Worm (Caenorhabditis elegans) whole organism, L3 larva: ENCODE measurements around the gene T06C10.3.

ENCODE experiments used
- R02D3.7 ChIP-seq: fragments of 150-350 bp; optimal IDR thresholded peaks from 2 replicates; lab custom pipeline; 2014; ENCODE audit warnings: missing biosample characterization, missing genetic modification characterization
- ZK546.5 ChIP-seq: sonication (generic microtip); optimal IDR thresholded peaks from 2 replicates; lab custom pipeline; 2017; ENCODE audit warnings: missing biosample characterization, missing genetic modification characterization
- aly-2 ChIP-seq: fragments of 150-350 bp; optimal IDR thresholded peaks from 2 replicates; lab custom pipeline; 2014; ENCODE audit warnings: missing biosample characterization, missing genetic modification characterization
- ama-1 ChIP-seq: fragments of 150-350 bp; optimal IDR thresholded peaks from 2 replicates; lab custom pipeline; 2018
- ceh-28 ChIP-seq: fragments of 150-350 bp; optimal IDR thresholded peaks from 2 replicates; lab custom pipeline; 2014; ENCODE audit warnings: missing biosample characterization, missing genetic modification reagents, missing genetic modification characterization
- ceh-82 ChIP-seq: fragments of 150-350 bp; optimal IDR thresholded peaks from 2 replicates; lab custom pipeline; 2014; ENCODE audit warnings: missing biosample characterization, missing genetic modification characterization
- ceh-9 ChIP-seq: sonication (generic microtip); optimal IDR thresholded peaks from 2 replicates; lab custom pipeline; 2018; ENCODE audit warnings: missing biosample characterization, missing genetic modification characterization
- egl-27 ChIP-seq: sonication (generic microtip); optimal IDR thresholded peaks from 4 replicates; lab custom pipeline; 2017; ENCODE audit warnings: missing biosample characterization, missing genetic modification reagents, missing genetic modification characterization
- egl-5 ChIP-seq: fragments of 150-350 bp; optimal IDR thresholded peaks from 2 replicates; lab custom pipeline; 2017; ENCODE audit warnings: missing biosample characterization, missing genetic modification reagents, missing genetic modification characterization, inconsistent platforms
- elt-1 ChIP-seq: fragments of 150-350 bp; optimal IDR thresholded peaks from 2 replicates; lab custom pipeline; 2014; ENCODE audit warnings: missing biosample characterization, missing genetic modification characterization
- elt-2 ChIP-seq: sonication (generic microtip); optimal IDR thresholded peaks from 2 replicates; lab custom pipeline; 2016; ENCODE audit warnings: missing genetic modification reagents, mild to moderate bottlenecking, missing genetic modification characterization, missing compliant biosample characterization
- elt-3 ChIP-seq, 3 experiments: fragments of 150-350 bp in 1 of 3; sonication (generic microtip) in 2 of 3; optimal IDR thresholded peaks; 2 replicates in 2 of 3; 4 replicates in 1 of 3; lab custom pipeline; 2014 to 2017; ENCODE audit warnings: missing biosample characterization in 3 of 3, missing genetic modification characterization in 3 of 3
- eor-1 ChIP-seq, 2 experiments: fragments of 150-350 bp; optimal IDR thresholded peaks; 2 replicates each; lab custom pipeline; 2014 to 2018; ENCODE audit warnings: missing biosample characterization in 2 of 2, missing genetic modification characterization in 2 of 2
- fkh-10 ChIP-seq: sonication (generic microtip); optimal IDR thresholded peaks from 2 replicates; lab custom pipeline; 2017; ENCODE audit warnings: missing biosample characterization, missing genetic modification reagents, missing genetic modification characterization
- fkh-2 ChIP-seq: fragments of 150-350 bp; optimal IDR thresholded peaks from 2 replicates; lab custom pipeline; 2014; ENCODE audit warnings: missing biosample characterization, missing genetic modification reagents, missing genetic modification characterization
- fos-1 ChIP-seq: fragments of 150-350 bp; optimal IDR thresholded peaks from 2 replicates; lab custom pipeline; 2014; ENCODE audit warnings: missing biosample characterization, missing genetic modification characterization
- hmg-11 ChIP-seq: sonication (generic microtip); optimal IDR thresholded peaks from 2 replicates; lab custom pipeline; 2016; ENCODE audit warnings: missing genetic modification characterization, missing compliant biosample characterization
- jun-1 ChIP-seq: fragments of 150-350 bp; optimal IDR thresholded peaks from 2 replicates; lab custom pipeline; 2014; ENCODE audit warnings: missing biosample characterization, missing genetic modification reagents, missing genetic modification characterization
- lin-15B ChIP-seq: fragments of 150-350 bp; optimal IDR thresholded peaks from 2 replicates; lab custom pipeline; 2014; ENCODE audit warnings: missing biosample characterization, missing genetic modification characterization
- lin-39 ChIP-seq: fragments of 150-350 bp; optimal IDR thresholded peaks from 2 replicates; lab custom pipeline; 2018; ENCODE audit warnings: missing biosample characterization, missing genetic modification reagents, missing genetic modification characterization
- lsy-12 ChIP-seq: sonication (generic microtip); optimal IDR thresholded peaks from 2 replicates; lab custom pipeline; 2016; ENCODE audit warnings: mild to moderate bottlenecking, missing genetic modification characterization, missing compliant biosample characterization
- mdl-1 ChIP-seq: fragments of 150-350 bp; optimal IDR thresholded peaks from 2 replicates; lab custom pipeline; 2014; ENCODE audit warnings: missing biosample characterization, missing genetic modification characterization
- mml-1 ChIP-seq: fragments of 150-350 bp; sonication (generic microtip); optimal IDR thresholded peaks from 3 replicates; lab custom pipeline; 2014; ENCODE audit warnings: missing biosample characterization, missing genetic modification characterization
- nfya-1 ChIP-seq: sonication (generic microtip); optimal IDR thresholded peaks from 2 replicates; lab custom pipeline; 2017; ENCODE audit warnings: missing genetic modification characterization, mild to moderate bottlenecking, missing compliant biosample characterization, antibody characterized with exemption, moderate library complexity; ENCODE audit not compliant: insufficient read depth
- nhr-11 ChIP-seq: fragments of 150-350 bp; optimal IDR thresholded peaks from 2 replicates; lab custom pipeline; 2014; ENCODE audit warnings: missing biosample characterization, missing genetic modification characterization
- nhr-12 ChIP-seq: fragments of 150-350 bp; optimal IDR thresholded peaks from 2 replicates; lab custom pipeline; 2014; ENCODE audit warnings: missing biosample characterization, missing genetic modification characterization
- nhr-23 ChIP-seq: fragments of 150-350 bp; optimal IDR thresholded peaks from 2 replicates; lab custom pipeline; 2014; ENCODE audit warnings: missing biosample characterization, missing genetic modification reagents, missing genetic modification characterization
- nhr-237 ChIP-seq: fragments of 150-350 bp; optimal IDR thresholded peaks from 2 replicates; lab custom pipeline; 2014; ENCODE audit warnings: missing biosample characterization, missing genetic modification characterization
- nhr-25 ChIP-seq: sonication (generic microtip); optimal IDR thresholded peaks from 2 replicates; lab custom pipeline; 2017; ENCODE audit warnings: missing biosample characterization, missing genetic modification characterization
- nhr-28 ChIP-seq: fragments of 150-350 bp; optimal IDR thresholded peaks from 2 replicates; lab custom pipeline; 2014; ENCODE audit warnings: missing biosample characterization, missing genetic modification characterization
- nhr-43 ChIP-seq: sonication (generic microtip); optimal IDR thresholded peaks from 2 replicates; lab custom pipeline; 2016; ENCODE audit warnings: mild to moderate bottlenecking, missing genetic modification characterization, missing compliant biosample characterization; ENCODE audit not compliant: poor library complexity, severe bottlenecking
- nhr-67 ChIP-seq: fragments of 150-350 bp; optimal IDR thresholded peaks from 2 replicates; lab custom pipeline; 2014; ENCODE audit warnings: missing biosample characterization, missing genetic modification characterization
- nhr-76 ChIP-seq: fragments of 150-350 bp; sonication (generic microtip); optimal IDR thresholded peaks from 5 replicates; lab custom pipeline; 2014; ENCODE audit warnings: missing biosample characterization, missing genetic modification characterization
- nhr-77 ChIP-seq: fragments of 150-350 bp; optimal IDR thresholded peaks from 2 replicates; lab custom pipeline; 2014; ENCODE audit warnings: missing biosample characterization, missing genetic modification characterization
- pha-4 ChIP-seq: fragments of 150-350 bp; optimal IDR thresholded peaks from 2 replicates; lab custom pipeline; 2014; ENCODE audit warnings: missing biosample characterization, missing genetic modification reagents, missing genetic modification characterization
- pqm-1 ChIP-seq: fragments of 150-350 bp; optimal IDR thresholded peaks from 2 replicates; lab custom pipeline; 2017; ENCODE audit warnings: missing biosample characterization, missing genetic modification characterization, inconsistent platforms
- sea-2 ChIP-seq: fragments of 150-350 bp; sonication (generic microtip); optimal IDR thresholded peaks from 4 replicates; lab custom pipeline; 2014; ENCODE audit warnings: missing biosample characterization, missing genetic modification reagents, missing genetic modification characterization
- skn-1 ChIP-seq: fragments of 150-350 bp; optimal IDR thresholded peaks from 2 replicates; lab custom pipeline; 2014; ENCODE audit warnings: missing biosample characterization, missing genetic modification characterization
- snpc-4 ChIP-seq: fragments of 150-350 bp; optimal IDR thresholded peaks from 2 replicates; lab custom pipeline; 2014; ENCODE audit warnings: missing biosample characterization, missing genetic modification characterization
- tbx-2 ChIP-seq: sonication (generic microtip); optimal IDR thresholded peaks from 2 replicates; lab custom pipeline; 2016; ENCODE audit warnings: mild to moderate bottlenecking, missing genetic modification characterization, missing compliant biosample characterization
- unc-39 ChIP-seq: sonication (generic microtip); optimal IDR thresholded peaks from 4 replicates; lab custom pipeline; 2017; ENCODE audit warnings: missing biosample characterization, missing genetic modification characterization
- zag-1 ChIP-seq: fragments of 150-350 bp; optimal IDR thresholded peaks from 2 replicates; lab custom pipeline; 2014; ENCODE audit warnings: missing biosample characterization, missing genetic modification characterization
- ztf-11 ChIP-seq: fragments of 150-350 bp; optimal IDR thresholded peaks from 2 replicates; lab custom pipeline; 2014; ENCODE audit warnings: missing biosample characterization, missing genetic modification characterization

T06C10.3 gene

DNA sequence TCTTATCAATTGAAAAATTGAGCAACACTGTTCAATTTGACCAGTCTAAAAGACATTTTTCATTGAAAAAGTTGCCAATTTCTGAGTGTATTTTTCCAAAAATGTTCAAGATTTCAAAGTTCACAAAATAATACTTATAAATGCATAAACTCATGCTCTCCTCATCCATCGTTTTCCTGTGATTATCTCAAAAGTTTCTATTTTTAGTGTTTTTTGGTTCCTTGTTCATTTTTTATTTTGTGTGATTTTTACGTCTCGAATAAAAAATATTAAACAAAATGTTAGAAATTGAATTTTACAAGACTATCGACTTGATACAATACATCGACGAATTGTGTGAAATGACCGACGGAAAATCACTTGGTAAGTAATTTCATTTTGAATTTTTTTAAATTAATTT is 11.2 kb downstream of the T06C10.3 start, which contains the start of gene atic-1:
Gene atic-1, plus strand, starts transcription at position 301 of the 400 bp plus-strand sequence.
- TF ChIP-seq elt-1 (no peak), nhr-25 (no peak), zag-1 (tag; lab: Kevin White, UChicago) (no peak), lin-15B (no peak), ztf-11 (tag; lab: Kevin White, UChicago) (no peak)
- TF ChIP-seq, all 47 proteins: peak for 0

DNA sequence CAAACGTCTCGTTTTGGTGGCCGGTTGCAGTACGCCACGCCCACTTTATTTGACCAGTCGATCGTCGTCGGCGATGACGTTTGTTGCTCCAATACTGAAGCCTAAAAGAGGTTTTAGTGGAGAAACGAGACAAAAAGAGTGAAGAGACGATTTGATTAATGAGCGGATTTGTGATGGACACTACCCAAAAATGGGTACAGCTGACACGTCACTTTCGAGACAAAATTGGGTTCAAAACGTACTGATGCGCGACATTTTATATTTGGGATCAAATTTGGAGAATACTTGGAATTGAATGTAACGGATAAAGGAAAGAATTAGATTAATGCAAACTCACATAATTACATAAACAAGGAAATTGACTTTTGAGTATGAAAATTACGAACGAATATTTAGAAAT is 26.9 kb downstream of the T06C10.3 start, which contains the start of gene ilys-4:
Gene ilys-4, minus strand, starts transcription at position 101 of the 400 bp plus-strand sequence.
- no peak for TF ChIP-seq lin-15B
- TF ChIP-seq lin-39 (tag; lab: Kevin White, UChicago), result peak; percentile 62
- TF ChIP-seq, all 47 proteins: peak for 1

DNA sequence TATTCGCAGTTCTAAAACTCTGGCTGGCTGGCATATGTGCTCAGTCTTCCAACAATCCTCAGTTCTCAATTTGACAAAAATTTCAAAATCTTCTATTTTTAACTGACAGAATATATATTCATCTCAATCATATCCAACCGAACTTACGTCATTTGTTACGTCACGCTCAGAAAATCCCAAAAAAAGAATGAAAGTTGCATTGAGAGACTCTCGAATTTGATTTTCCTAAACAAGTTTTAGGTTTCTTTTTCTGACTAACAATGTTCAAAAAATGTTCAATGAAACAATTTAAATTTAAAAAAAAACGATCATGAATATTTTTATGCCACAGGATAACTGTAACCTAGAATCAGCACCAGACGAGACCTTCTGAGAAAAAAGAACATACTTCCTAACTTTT is 27.4 kb downstream of the T06C10.3 start:
- TF ChIP-seq ceh-82, result no peak
- no peak for TF ChIP-seq elt-3 (tag; optimal IDR thresholded peaks at IDR 0.05; lab: Kevin White, UChicago)
- TF ChIP-seq nhr-28 (tag; lab: Kevin White, UChicago), result no peak
- peak; percentile 74 for TF ChIP-seq fkh-10 (GFP tag; lab: Kevin White, UChicago)

DNA sequence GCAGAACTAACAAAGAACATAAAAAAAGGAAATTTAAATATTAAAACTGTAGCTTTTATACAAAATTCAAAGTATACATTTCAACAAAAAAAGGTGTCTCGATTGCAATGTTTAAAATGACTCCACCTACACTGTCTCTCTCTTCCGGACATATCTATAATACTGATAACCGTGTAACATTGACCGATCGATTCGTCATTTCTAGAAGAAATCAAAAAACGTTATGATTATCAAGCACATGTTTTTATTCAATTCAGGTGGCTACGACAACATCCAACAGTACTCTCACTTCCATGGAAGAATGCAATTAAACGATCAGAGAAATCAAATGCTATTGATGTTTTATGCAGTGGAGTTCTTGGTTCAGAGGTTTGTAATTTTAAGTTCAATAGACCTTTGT is 27.9 kb downstream of the T06C10.3 start:
- no peak for TF ChIP-seq fos-1 (tag; lab: Kevin White, UChicago)
- TF ChIP-seq elt-2 (tag; lab: Kevin White, UChicago), result peak; percentile 79
- peak; percentile 75 for TF ChIP-seq pqm-1
- TF ChIP-seq mdl-1, result no peak
- TF ChIP-seq pha-4 (tag; lab: Kevin White, UChicago), result peak; percentile 42

DNA sequence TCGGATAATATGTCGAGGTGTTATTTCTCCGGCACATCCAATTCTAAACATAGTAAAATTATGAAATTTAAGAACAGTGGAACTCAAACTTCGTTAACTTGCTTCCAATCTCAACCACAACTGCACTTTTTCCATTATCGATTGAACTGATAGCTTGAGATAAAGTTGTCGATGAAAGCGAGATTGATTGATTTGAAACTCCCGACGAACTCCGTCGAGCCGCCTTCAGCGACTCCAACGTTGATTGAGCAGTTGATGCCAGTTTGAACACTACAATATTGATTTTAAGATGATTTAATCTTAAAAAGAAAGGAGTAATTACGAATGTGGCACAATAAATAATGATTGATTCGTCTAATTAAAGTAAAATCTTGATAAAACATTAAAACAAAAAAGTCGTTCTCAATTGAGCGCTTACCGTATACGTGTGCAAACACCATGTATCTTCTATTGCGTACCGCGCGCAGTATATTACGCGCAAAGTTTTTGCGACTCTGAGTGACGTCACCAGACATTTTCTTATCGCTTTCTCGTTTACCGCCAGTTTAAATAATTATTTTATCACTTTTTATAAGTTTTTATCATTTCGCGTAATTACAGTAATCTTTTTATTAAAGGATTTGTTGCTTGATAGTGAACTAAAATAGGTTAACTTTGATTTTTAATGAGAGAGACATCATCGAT is 31.8 kb downstream of the T06C10.3 start, which contains the start of gene arp-11:
Gene arp-11, minus strand, starts transcription at position 51 of the 684 bp plus-strand sequence.
- TF ChIP-seq jun-1 (peak; percentile 69), nfya-1 (tag; lab: Kevin White, UChicago) (peak; percentile 90), lin-15B (peak; percentile 70), nhr-28 (tag; lab: Kevin White, UChicago) (no peak), pha-4 (tag; lab: Kevin White, UChicago) (peak; percentile 92), skn-1 (tag; lab: Kevin White, UChicago) (no peak), hmg-11 (tag; lab: Kevin White, UChicago) (peak; percentile 49), nhr-76 (tag; lab: Kevin White, UChicago) (no peak), nhr-12 (tag; lab: Kevin White, UChicago) (no peak), lin-39 (tag; lab: Kevin White, UChicago) (peak; percentile 15), nhr-237 (tag; lab: Kevin White, UChicago) (no peak), fos-1 (tag; lab: Kevin White, UChicago) (no peak), ceh-9 (tag; lab: Kevin White, UChicago) (no peak), nhr-11 (tag; lab: Kevin White, UChicago) (no peak), ztf-11 (tag; lab: Kevin White, UChicago) (no peak), ama-1 (lab: Kevin White, UChicago) (no peak), elt-2 (tag; lab: Kevin White, UChicago) (peak; percentile 96), elt-3 (tag; optimal IDR thresholded peaks at IDR 0.05; lab: Kevin White, UChicago) (no peak), tbx-2 (tag; lab: Kevin White, UChicago) (no peak), mml-1 (no peak), mdl-1 (no peak), ZK546.5 (no peak), nhr-23 (peak; percentile 71), sea-2 (GFP tag; lab: Kevin White, UChicago) (no peak), aly-2 (no peak), nhr-43 (tag; lab: Kevin White, UChicago) (peak; percentile 11), egl-5 (tag; lab: Kevin White, UChicago) (peak; percentile 61), egl-27 (tag; lab: Kevin White, UChicago) (no peak), snpc-4 (peak; percentile 53), zag-1 (tag; lab: Kevin White, UChicago) (no peak), eor-1 (tag; optimal IDR thresholded peaks at IDR 0.05; lab: Kevin White, UChicago) (no peak), ceh-82 (no peak), lsy-12 (peak; percentile 54), pqm-1 (peak; percentile 84), fkh-2 (tag; lab: Kevin White, UChicago) (no peak), ceh-28 (no peak), fkh-10 (GFP tag; lab: Kevin White, UChicago) (no peak), elt-1 (no peak), nhr-77 (tag; lab: Kevin White, UChicago) (no peak), nhr-25 (peak; percentile 75), nhr-67 (tag; lab: Kevin White, UChicago) (no peak), R02D3.7 (tag; lab: Kevin White, UChicago) (no peak), unc-39 (no peak)
